Fruit fly (Drosophila melanogaster) whole organism, pupa: Measurements from ENCODE around the gene Rab30.
A peak's percentile ranks its signal among the peaks of the same experiment; 100 is the strongest.

Experiments used
- CG10348 ChIP-seq: fragments of 200-800 bp; sonication (Bioruptor generic); IDR thresholded peaks from 2 replicates; pipeline ENCODE4 v1.3.6; 2022; ENCODE audit warnings: missing biosample characterization, missing genetic modification characterization
- CG12605 ChIP-seq: fragments of 200-800 bp; sonication (Bioruptor generic); IDR thresholded peaks from 2 replicates; pipeline ENCODE4 v1.3.6; 2022; ENCODE audit warnings: missing biosample characterization, missing genetic modification characterization
- CG13204 ChIP-seq: fragments of 200-800 bp; sonication (Bioruptor generic); optimal IDR thresholded peaks from 2 replicates; lab custom pipeline; 2018; ENCODE audit warnings: missing biosample characterization, mild to moderate bottlenecking, missing genetic modification characterization, moderate library complexity
- CG14655 ChIP-seq: fragments of 200-800 bp; sonication (Bioruptor generic); optimal IDR thresholded peaks from 3 replicates; lab custom pipeline; 2017; ENCODE audit warnings: mild to moderate bottlenecking, missing biosample characterization, missing genetic modification reagents, missing genetic modification characterization
- CG15710 ChIP-seq: fragments of 200-800 bp; sonication (Bioruptor generic); optimal IDR thresholded peaks from 2 replicates; lab custom pipeline; 2018; ENCODE audit warnings: missing biosample characterization, mild to moderate bottlenecking, missing genetic modification characterization, moderate library complexity
- CG17806 ChIP-seq: fragments of 200-800 bp; sonication (Bioruptor generic); optimal IDR thresholded peaks from 2 replicates; lab custom pipeline; 2018; ENCODE audit warnings: missing biosample characterization, mild to moderate bottlenecking, missing genetic modification characterization, moderate library complexity
- CG32121 ChIP-seq: fragments of 200-800 bp; sonication (Bioruptor generic); IDR thresholded peaks from 2 replicates; pipeline ENCODE4 v1.3.6; 2022; ENCODE audit warnings: missing biosample characterization, missing genetic modification characterization
- CG34367 ChIP-seq: fragments of 200-800 bp; sonication (Bioruptor generic); optimal IDR thresholded peaks from 2 replicates; lab custom pipeline; 2018; ENCODE audit warnings: missing biosample characterization, mild to moderate bottlenecking, missing genetic modification characterization
- CG4496 ChIP-seq: fragments of 200-800 bp; sonication (Bioruptor generic); IDR thresholded peaks from 3 replicates; pipeline ENCODE4 v1.3.6; 2022; ENCODE audit warnings: missing biosample characterization, missing genetic modification characterization
- CG8159 ChIP-seq: fragments of 200-800 bp; sonication (Bioruptor generic); optimal IDR thresholded peaks from 3 replicates; lab custom pipeline; 2018; ENCODE audit warnings: missing biosample characterization, mild to moderate bottlenecking, missing genetic modification characterization, moderate library complexity
- CG8301 ChIP-seq: fragments of 200-800 bp; sonication (Bioruptor generic); optimal IDR thresholded peaks from 2 replicates; lab custom pipeline; 2018; ENCODE audit warnings: missing biosample characterization, mild to moderate bottlenecking, missing genetic modification characterization
- CG9948 ChIP-seq: fragments of 200-800 bp; sonication (Bioruptor generic); optimal IDR thresholded peaks from 2 replicates; lab custom pipeline; 2018; ENCODE audit warnings: missing biosample characterization, mild to moderate bottlenecking, missing genetic modification characterization, moderate library complexity
- D1 ChIP-seq: fragments of 200-800 bp; sonication (Bioruptor generic); optimal IDR thresholded peaks from 2 replicates; lab custom pipeline; 2018; ENCODE audit warnings: missing biosample characterization, mild to moderate bottlenecking, missing genetic modification characterization, moderate library complexity
- EcR ChIP-seq: fragments of 200-800 bp; sonication (Bioruptor generic); optimal IDR thresholded peaks from 3 replicates; lab custom pipeline; 2019; ENCODE audit warnings: missing biosample characterization, missing genetic modification characterization, mild to moderate bottlenecking, moderate library complexity, missing genetic modification reagents
- Ets98B ChIP-seq: fragments of 200-800 bp; sonication (Bioruptor generic); IDR thresholded peaks from 2 replicates; pipeline ENCODE4 v1.3.6; 2022; ENCODE audit warnings: missing biosample characterization, missing genetic modification characterization
- Pif1A ChIP-seq: fragments of 200-800 bp; sonication (Bioruptor generic); optimal IDR thresholded peaks from 3 replicates; lab custom pipeline; 2016; ENCODE audit warnings: missing biosample characterization, missing genetic modification characterization
- Pif1B ChIP-seq: fragments of 200-800 bp; sonication (Bioruptor generic); optimal IDR thresholded peaks from 3 replicates; lab custom pipeline; 2016; ENCODE audit warnings: missing biosample characterization, missing genetic modification characterization
- Snoo ChIP-seq: fragments of 200-800 bp; sonication (Bioruptor generic); optimal IDR thresholded peaks from 3 replicates; lab custom pipeline; 2017; ENCODE audit warnings: missing biosample characterization, mild to moderate bottlenecking, missing genetic modification characterization, inconsistent platforms
- fd96Ca ChIP-seq: fragments of 200-800 bp; sonication (Bioruptor generic); IDR thresholded peaks from 3 replicates; pipeline ENCODE4 v1.3.6; 2022; ENCODE audit warnings: missing biosample characterization, missing genetic modification characterization
- gl ChIP-seq: fragments of 200-800 bp; sonication (Bioruptor generic); optimal IDR thresholded peaks from 2 replicates; lab custom pipeline; 2018; ENCODE audit warnings: missing biosample characterization, mild to moderate bottlenecking, missing genetic modification characterization
- rn ChIP-seq: fragments of 200-800 bp; sonication (Bioruptor generic); IDR thresholded peaks from 2 replicates; pipeline ENCODE4 v1.3.6; 2022; ENCODE audit warnings: missing biosample characterization, missing genetic modification characterization

The Rab30 gene

dm6 chr2L:7026308-7026707 lies 6.1 kb downstream of the Rab30 start:
- no peak for TF ChIP-seq rn (GFP tag; lab: Robert Waterston, UW)
- no peak for TF ChIP-seq CG8301 (tag; lab: Kevin White, UChicago)
- TF ChIP-seq CG10348 (GFP tag; lab: Robert Waterston, UW) = no peak
- no peak for TF ChIP-seq CG9948 (tag; lab: Kevin White, UChicago)
- TF ChIP-seq Ets98B (GFP tag; lab: Robert Waterston, UW) = no peak
- TF ChIP-seq CG15710 = no peak
- no peak for TF ChIP-seq CG34367 (tag; lab: Kevin White, UChicago)
- no peak for TF ChIP-seq Snoo (tag; lab: Kevin White, UChicago)
- no peak for TF ChIP-seq CG12605
- no peak for TF ChIP-seq CG17806 (tag; lab: Kevin White, UChicago)
- TF ChIP-seq Pif1A = no peak
- TF ChIP-seq CG32121 (GFP tag; lab: Robert Waterston, UW) = no peak
- no peak for TF ChIP-seq CG14655
- TF ChIP-seq CG13204 = no peak
- no peak for TF ChIP-seq Pif1B (GFP tag; lab: Kevin White, UChicago)
- no peak for TF ChIP-seq fd96Ca (GFP tag; lab: Robert Waterston, UW)
- no peak for TF ChIP-seq gl (tag; lab: Kevin White, UChicago)
- TF ChIP-seq CG8159 (tag; lab: Kevin White, UChicago) = no peak
- TF ChIP-seq D1 (tag; lab: Kevin White, UChicago) = no peak

dm6 chr2L:7025247-7025646 lies 7.2 kb downstream of the Rab30 start:
- TF ChIP-seq Pif1A = no peak
- no peak for TF ChIP-seq CG13204
- no peak for TF ChIP-seq Ets98B (GFP tag; lab: Robert Waterston, UW)
- no peak for TF ChIP-seq CG12605
- no peak for TF ChIP-seq CG8159 (tag; lab: Kevin White, UChicago)

dm6 chr2L:7023614-7024259 lies 8.7 kb downstream of the Rab30 start, which contains the start of gene Gart:
TSS of gene Gart (minus strand) at chr2L:7023898.
- TF ChIP-seq EcR (GFP tag; lab: Kevin White, UChicago) (peak; percentile 60), CG12605 (peak; percentile 56), fd96Ca (GFP tag; lab: Robert Waterston, UW) (no peak), Pif1A (peak; percentile 73), CG9948 (tag; lab: Kevin White, UChicago) (peak; percentile 30), Ets98B (GFP tag; lab: Robert Waterston, UW) (peak; percentile 40), CG4496 (GFP tag; lab: Robert Waterston, UW) (peak; percentile 61; the same call in 1 of the 3 replicates), Pif1B (GFP tag; lab: Kevin White, UChicago) (peak; percentile 72), CG34367 (tag; lab: Kevin White, UChicago) (peak; percentile 52), CG17806 (tag; lab: Kevin White, UChicago) (peak; percentile 3), CG15710 (peak; percentile 44), gl (tag; lab: Kevin White, UChicago) (no peak), Snoo (tag; lab: Kevin White, UChicago) (peak; percentile 81), CG32121 (GFP tag; lab: Robert Waterston, UW) (peak; percentile 19; the same call in 1 of the 2 replicates), rn (GFP tag; lab: Robert Waterston, UW) (no peak), CG8159 (tag; lab: Kevin White, UChicago) (no peak)

- TF ChIP-seq gl (tag; lab: Kevin White, UChicago) (no peak), D1 (tag; lab: Kevin White, UChicago) (no peak)
Observed at dm6 chr2L:7021382-7021781, 11.0 kb downstream of the Rab30 start, which contains the start of gene Pcp. TSS of gene Pcp (plus strand) at chr2L:7021682.

dm6 chr2L:7013157-7013556 lies 19.2 kb downstream of the Rab30 start, which contains the start of gene CG43322:
TSS of gene CG43322 (plus strand) at chr2L:7013396.
- peak; percentile 10 for TF ChIP-seq D1 (tag; lab: Kevin White, UChicago)
- no peak for TF ChIP-seq CG8159 (tag; lab: Kevin White, UChicago)
- no peak for TF ChIP-seq CG32121 (GFP tag; lab: Robert Waterston, UW)
- TF ChIP-seq, all 21 proteins: peak for 1

dm6 chr2L:7011962-7012361 lies 20.4 kb downstream of the Rab30 start, which contains the start of gene CG43321:
TSS of gene CG43321 (plus strand) at chr2L:7012262.
- TF ChIP-seq CG14655 (no peak), EcR (GFP tag; lab: Kevin White, UChicago) (no peak), CG34367 (tag; lab: Kevin White, UChicago) (no peak), CG32121 (GFP tag; lab: Robert Waterston, UW) (no peak), CG9948 (tag; lab: Kevin White, UChicago) (no peak), CG13204 (no peak), Pif1B (GFP tag; lab: Kevin White, UChicago) (no peak)
- TF ChIP-seq, all 21 proteins: peak for 0

- TF ChIP-seq CG8301 (tag; lab: Kevin White, UChicago) (no peak), CG17806 (tag; lab: Kevin White, UChicago) (no peak), CG9948 (tag; lab: Kevin White, UChicago) (no peak), Pif1B (GFP tag; lab: Kevin White, UChicago) (no peak), EcR (GFP tag; lab: Kevin White, UChicago) (no peak), Pif1A (no peak), CG12605 (no peak), CG4496 (GFP tag; lab: Robert Waterston, UW) (no peak), fd96Ca (GFP tag; lab: Robert Waterston, UW) (no peak)
Observed at dm6 chr2L:7010513-7010912, 21.9 kb downstream of the Rab30 start.
